Worm (Caenorhabditis elegans) whole organism, mixed stage, embryonic: ENCODE data around the gene F22E5.1.
"Not testable (repeated sequence)": the region's sequence is repeated elsewhere in the genome, so short reads cannot be mapped to it uniquely, and the experiment has no call there.

Experiments used
- M03D4.4 ChIP-seq: sonication (generic microtip); optimal IDR thresholded peaks from 2 replicates; lab custom pipeline; 2017; ENCODE audit warnings: mild to moderate bottlenecking, missing genetic modification characterization, missing compliant biosample characterization
- bed-3 ChIP-seq: fragments of 200-800 bp; sonication (Bioruptor generic); optimal IDR thresholded peaks from 3 replicates; lab custom pipeline; 2018; ENCODE audit warnings: mild to moderate bottlenecking, missing genetic modification characterization, moderate library complexity, missing compliant biosample characterization
- blmp-1 ChIP-seq: fragments of 150-350 bp; optimal IDR thresholded peaks from 2 replicates; lab custom pipeline; 2014; ENCODE audit warnings: missing biosample characterization, missing genetic modification characterization
- ceh-39 ChIP-seq: fragments of 150-350 bp; optimal IDR thresholded peaks from 2 replicates; lab custom pipeline; 2014; ENCODE audit warnings: missing biosample characterization, missing genetic modification characterization
- ceh-43 ChIP-seq: fragments of 200-800 bp; sonication (Bioruptor generic); optimal IDR thresholded peaks from 2 replicates; lab custom pipeline; 2018; ENCODE audit warnings: mild to moderate bottlenecking, missing genetic modification characterization, moderate library complexity, missing compliant biosample characterization
- ceh-83 ChIP-seq: fragments of 200-800 bp; sonication (Bioruptor generic); optimal IDR thresholded peaks from 2 replicates; lab custom pipeline; 2018; ENCODE audit warnings: mild to moderate bottlenecking, missing genetic modification characterization, missing compliant biosample characterization
- ces-1 ChIP-seq: fragments of 150-350 bp; optimal IDR thresholded peaks from 2 replicates; lab custom pipeline; 2014; ENCODE audit warnings: missing biosample characterization, missing genetic modification reagents, missing genetic modification characterization
- cnd-1 ChIP-seq: fragments of 200-800 bp; sonication (Bioruptor generic); optimal IDR thresholded peaks from 2 replicates; lab custom pipeline; 2018; ENCODE audit warnings: mild to moderate bottlenecking, missing genetic modification characterization, missing compliant biosample characterization
- drap-1 ChIP-seq: fragments of 200-800 bp; sonication (Bioruptor generic); optimal IDR thresholded peaks from 3 replicates; lab custom pipeline; 2018; ENCODE audit warnings: mild to moderate bottlenecking, missing genetic modification characterization, missing compliant biosample characterization
- elt-1 ChIP-seq: sonication (generic microtip); optimal IDR thresholded peaks from 2 replicates; lab custom pipeline; 2017; ENCODE audit warnings: missing genetic modification characterization, mild to moderate bottlenecking, missing compliant biosample characterization, antibody characterized with exemption, moderate library complexity, borderline replicate concordance; ENCODE audit not compliant: insufficient read depth
- elt-3 ChIP-seq: fragments of 150-350 bp; optimal IDR thresholded peaks from 2 replicates; lab custom pipeline; 2014; ENCODE audit warnings: missing biosample characterization, missing genetic modification characterization
- flh-1 ChIP-seq: fragments of 200-800 bp; sonication (Bioruptor generic); optimal IDR thresholded peaks from 2 replicates; lab custom pipeline; 2018; ENCODE audit warnings: mild to moderate bottlenecking, missing genetic modification characterization, moderate library complexity, missing compliant biosample characterization
- ham-2 ChIP-seq: fragments of 200-800 bp; sonication (Bioruptor generic); optimal IDR thresholded peaks from 2 replicates; lab custom pipeline; 2018; ENCODE audit warnings: mild to moderate bottlenecking, missing genetic modification characterization, missing compliant biosample characterization
- hlh-1 ChIP-seq: fragments of 150-350 bp; optimal IDR thresholded peaks from 2 replicates; lab custom pipeline; 2014; ENCODE audit warnings: missing biosample characterization, missing genetic modification reagents, missing genetic modification characterization
- lin-13 ChIP-seq: fragments of 150-350 bp; optimal IDR thresholded peaks from 2 replicates; lab custom pipeline; 2014; ENCODE audit warnings: missing biosample characterization, missing genetic modification characterization
- lin-32 ChIP-seq: fragments of 200-800 bp; sonication (Bioruptor generic); optimal IDR thresholded peaks from 2 replicates; lab custom pipeline; 2018; ENCODE audit warnings: mild to moderate bottlenecking, missing genetic modification characterization, missing compliant biosample characterization
- lsy-2 ChIP-seq: fragments of 150-350 bp; optimal IDR thresholded peaks from 2 replicates; lab custom pipeline; 2014; ENCODE audit warnings: missing biosample characterization, missing genetic modification characterization
- mab-5 ChIP-seq: fragments of 150-350 bp; optimal IDR thresholded peaks from 2 replicates; lab custom pipeline; 2014; ENCODE audit warnings: missing biosample characterization, missing genetic modification characterization
- mep-1 ChIP-seq: fragments of 150-350 bp; optimal IDR thresholded peaks from 2 replicates; lab custom pipeline; 2017; ENCODE audit warnings: missing biosample characterization, missing genetic modification reagents, missing genetic modification characterization, inconsistent platforms
- mls-2 ChIP-seq: sonication (generic microtip); optimal IDR thresholded peaks from 2 replicates; lab custom pipeline; 2016; ENCODE audit warnings: mild to moderate bottlenecking, missing genetic modification characterization, moderate library complexity, missing compliant biosample characterization
- nhr-2 ChIP-seq: fragments of 150-350 bp; optimal IDR thresholded peaks from 2 replicates; lab custom pipeline; 2014; ENCODE audit warnings: missing biosample characterization, missing genetic modification characterization
- nhr-76 ChIP-seq: sonication (generic microtip); optimal IDR thresholded peaks from 2 replicates; lab custom pipeline; 2017; ENCODE audit warnings: missing biosample characterization, missing genetic modification characterization
- pha-4 ChIP-seq: fragments of 150-350 bp; optimal IDR thresholded peaks from 2 replicates; lab custom pipeline; 2018; ENCODE audit warnings: missing biosample characterization, missing genetic modification reagents, missing genetic modification characterization
- sem-2 ChIP-seq: fragments of 200-800 bp; sonication (Bioruptor generic); optimal IDR thresholded peaks from 2 replicates; lab custom pipeline; 2018; ENCODE audit warnings: mild to moderate bottlenecking, missing genetic modification characterization, missing compliant biosample characterization
- snpc-4 ChIP-seq: fragments of 150-350 bp; optimal IDR thresholded peaks from 2 replicates; lab custom pipeline; 2014; ENCODE audit warnings: missing biosample characterization, missing genetic modification characterization
- sptf-1 ChIP-seq: sonication (generic microtip); optimal IDR thresholded peaks from 2 replicates; lab custom pipeline; 2017; ENCODE audit warnings: mild to moderate bottlenecking, missing genetic modification characterization, moderate library complexity, missing compliant biosample characterization
- tbx-8 ChIP-seq: fragments of 200-800 bp; sonication (Bioruptor generic); optimal IDR thresholded peaks from 2 replicates; lab custom pipeline; 2018; ENCODE audit warnings: mild to moderate bottlenecking, missing genetic modification characterization, moderate library complexity, missing compliant biosample characterization
- unc-120 ChIP-seq: sonication (generic microtip); optimal IDR thresholded peaks from 2 replicates; lab custom pipeline; 2017; ENCODE audit warnings: missing genetic modification characterization, missing compliant biosample characterization; ENCODE audit not compliant: poor library complexity, severe bottlenecking
- unc-39 ChIP-seq: fragments of 150-350 bp; optimal IDR thresholded peaks from 2 replicates; lab custom pipeline; 2014; ENCODE audit warnings: missing biosample characterization, missing genetic modification characterization
- unc-62 ChIP-seq: fragments of 150-350 bp; optimal IDR thresholded peaks from 2 replicates; lab custom pipeline; 2014; ENCODE audit warnings: missing biosample characterization, missing genetic modification reagents, missing genetic modification characterization
- zip-8 ChIP-seq: fragments of 150-350 bp; optimal IDR thresholded peaks from 2 replicates; lab custom pipeline; 2014; ENCODE audit warnings: missing biosample characterization, missing genetic modification characterization
- ztf-11 ChIP-seq: fragments of 150-350 bp; optimal IDR thresholded peaks from 2 replicates; lab custom pipeline; 2014; ENCODE audit warnings: missing biosample characterization, missing genetic modification characterization

Gene F22E5.1

DNA sequence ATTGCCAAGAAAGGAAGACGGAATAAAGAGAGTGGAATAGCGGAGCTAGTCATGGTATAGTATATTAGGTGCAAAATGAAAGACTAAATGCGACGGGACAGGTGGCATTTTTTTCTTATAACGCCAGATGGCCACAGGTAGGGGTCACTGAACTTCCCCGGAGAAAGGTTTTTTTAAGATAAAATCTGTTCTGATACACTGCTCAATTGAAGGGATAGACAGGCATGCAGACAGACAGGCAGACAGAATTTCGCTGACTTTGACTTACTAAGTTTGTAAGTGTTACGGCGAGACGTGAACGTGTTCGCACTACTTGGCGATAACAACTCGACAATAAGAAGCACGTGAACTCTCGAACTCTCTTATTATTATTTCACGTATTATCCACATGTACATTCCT is at the start of gene F22E5.1, which contains the start of gene F22E5.20:
F22E5.1 (plus strand) TSS at position 242 of the 400 bp plus-strand sequence.
F22E5.20 (minus strand) TSS at position 101 of the 400 bp plus-strand sequence.
- TF ChIP-seq unc-120 (tag; lab: Kevin White, UChicago); ceh-43 (GFP tag; lab: Kevin White, UChicago); lsy-2 (tag; lab: Kevin White, UChicago): not testable (repeated sequence)

DNA sequence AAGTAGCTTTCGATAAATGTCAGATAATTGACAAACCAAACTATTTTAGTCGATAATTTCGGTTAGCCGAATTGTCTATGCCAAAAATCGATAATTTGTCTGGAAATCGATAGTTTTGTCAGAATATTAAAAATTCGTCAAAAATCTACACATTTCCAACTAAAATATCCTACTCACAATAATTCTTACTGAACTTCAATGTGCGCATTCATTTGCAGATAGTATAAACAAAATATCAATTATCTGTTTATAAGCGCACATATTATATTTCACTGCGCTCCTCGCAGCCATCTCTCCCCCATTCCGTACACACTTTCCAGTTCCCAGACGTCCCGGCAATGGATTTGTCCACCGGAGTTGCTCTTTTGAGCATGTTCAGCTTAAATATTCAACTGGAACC is 48.8 kb upstream of the F22E5.1 start, which contains the start of gene lgc-28:
lgc-28 (plus strand) TSS at position 301 of the 400 bp plus-strand sequence.
- TF ChIP-seq nhr-76 (tag; lab: Kevin White, UChicago): no peak
- no peak for TF ChIP-seq ceh-39 (tag; lab: Kevin White, UChicago)
- no peak for TF ChIP-seq mep-1 (tag; lab: Kevin White, UChicago)
- no peak for TF ChIP-seq pha-4 (tag; lab: Kevin White, UChicago)
- no peak for TF ChIP-seq lsy-2 (tag; lab: Kevin White, UChicago)
- TF ChIP-seq flh-1 (GFP tag; lab: Kevin White, UChicago): no peak
- TF ChIP-seq cnd-1 (tag; lab: Kevin White, UChicago): no peak
- TF ChIP-seq ces-1 (GFP tag; lab: Kevin White, UChicago): no peak
- no peak for TF ChIP-seq hlh-1 (tag; lab: Kevin White, UChicago)
- no peak for TF ChIP-seq unc-62 (GFP tag; lab: Kevin White, UChicago)
- TF ChIP-seq ceh-43 (GFP tag; lab: Kevin White, UChicago): no peak
- no peak for TF ChIP-seq bed-3 (GFP tag; lab: Kevin White, UChicago)
- no peak for TF ChIP-seq elt-3 (tag; lab: Kevin White, UChicago)
- TF ChIP-seq snpc-4: no peak
- no peak for TF ChIP-seq nhr-2 (tag; lab: Kevin White, UChicago)

ce11 chrII:2627154-2627799 is 46.3 kb upstream of the F22E5.1 start, which contains the start of gene sri-71:
Gene sri-71, plus strand, starts transcription at chrII:2627749.
- TF ChIP-seq sptf-1 (peak; percentile 32), zip-8 (no peak), hlh-1 (tag; lab: Kevin White, UChicago) (no peak), elt-1 (no peak)
- TF ChIP-seq, all 35 proteins: peak for 1

DNA sequence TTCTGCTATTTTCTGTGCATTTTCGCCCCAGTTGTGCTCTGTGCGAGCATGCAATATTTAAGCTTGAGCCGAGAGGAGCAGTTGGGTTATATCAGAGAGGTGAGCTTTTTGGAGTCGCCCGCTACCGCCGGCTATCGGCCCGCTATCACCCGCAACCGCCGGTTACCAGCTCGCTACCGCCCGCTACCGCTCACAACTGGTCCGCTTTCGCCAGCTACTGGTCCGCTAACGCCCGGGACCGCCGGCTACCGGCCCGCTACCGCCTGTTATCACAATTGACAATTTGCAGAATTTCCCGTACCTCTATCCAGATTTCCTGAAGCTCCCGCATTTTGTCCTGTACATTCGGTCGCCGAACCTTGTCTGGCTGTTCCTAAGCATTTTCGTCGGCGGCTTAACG is 45.2 kb upstream of the F22E5.1 start:
- TF ChIP-seq ham-2 (no peak), mep-1 (tag; lab: Kevin White, UChicago) (no peak), elt-1 (no peak), drap-1 (GFP tag; lab: Kevin White, UChicago) (no peak), mls-2 (tag; lab: Kevin White, UChicago) (no peak), blmp-1 (tag; lab: Kevin White, UChicago) (no peak), lin-13 (tag; lab: Kevin White, UChicago) (no peak)

- no peak for TF ChIP-seq ceh-43 (GFP tag; lab: Kevin White, UChicago)
- TF ChIP-seq lin-32: no peak
- TF ChIP-seq snpc-4: no peak
- no peak for TF ChIP-seq cnd-1 (tag; lab: Kevin White, UChicago)
- TF ChIP-seq unc-62 (GFP tag; lab: Kevin White, UChicago): no peak
- TF ChIP-seq M03D4.4 (tag; lab: Kevin White, UChicago): no peak
- no peak for TF ChIP-seq sem-2
- no peak for TF ChIP-seq ces-1 (GFP tag; lab: Kevin White, UChicago)
- TF ChIP-seq ceh-83 (GFP tag; lab: Kevin White, UChicago): no peak
- no peak for TF ChIP-seq elt-1
- TF ChIP-seq unc-39 (tag; lab: Kevin White, UChicago): no peak
- no peak for TF ChIP-seq nhr-2 (tag; lab: Kevin White, UChicago)
Observed at ce11 chrII:2629270-2629669, 44.3 kb upstream of the F22E5.1 start, which contains the start of gene sri-37. Gene sri-37, plus strand, starts transcription at chrII:2629570.

ce11 chrII:2631169-2631568 is 42.4 kb upstream of the F22E5.1 start, which contains the start of gene D2062.1:
Gene D2062.1, plus strand, starts transcription at chrII:2631469.
- TF ChIP-seq ham-2: no peak
- no peak for TF ChIP-seq flh-1 (GFP tag; lab: Kevin White, UChicago)
- no peak for TF ChIP-seq ztf-11 (tag; lab: Kevin White, UChicago)
- TF ChIP-seq hlh-1 (tag; lab: Kevin White, UChicago): no peak
- TF ChIP-seq mab-5 (tag; lab: Kevin White, UChicago): no peak
- TF ChIP-seq elt-3 (tag; lab: Kevin White, UChicago): no peak
- TF ChIP-seq mls-2 (tag; lab: Kevin White, UChicago): no peak
- TF ChIP-seq M03D4.4 (tag; lab: Kevin White, UChicago): no peak
- TF ChIP-seq bed-3 (GFP tag; lab: Kevin White, UChicago): no peak
- TF ChIP-seq nhr-2 (tag; lab: Kevin White, UChicago): no peak
- TF ChIP-seq ceh-43 (GFP tag; lab: Kevin White, UChicago): no peak
- no peak for TF ChIP-seq lin-13 (tag; lab: Kevin White, UChicago)
- TF ChIP-seq blmp-1 (tag; lab: Kevin White, UChicago): no peak
- TF ChIP-seq sptf-1: no peak
- TF ChIP-seq cnd-1 (tag; lab: Kevin White, UChicago): no peak
- no peak for TF ChIP-seq tbx-8 (GFP tag; lab: Kevin White, UChicago)
- no peak for TF ChIP-seq unc-39 (tag; lab: Kevin White, UChicago)
- TF ChIP-seq drap-1 (GFP tag; lab: Kevin White, UChicago): no peak
